Worm (Caenorhabditis elegans) whole organism, L2 larva: ENCODE measurements around the gene srbc-34.

Experiments used
- Y55F3AM.14 ChIP-seq: fragments of 200-800 bp; sonication (Bioruptor generic); optimal IDR thresholded peaks from 2 replicates; lab custom pipeline; 2018; ENCODE audit warnings: mild to moderate bottlenecking, missing genetic modification characterization, missing compliant biosample characterization
- ama-1 ChIP-seq: fragments of 150-350 bp; optimal IDR thresholded peaks from 2 replicates; lab custom pipeline; 2018; ENCODE audit warnings: inconsistent platforms
- egl-27 ChIP-seq: sonication (generic microtip); optimal IDR thresholded peaks from 3 replicates; lab custom pipeline; 2017; ENCODE audit warnings: missing biosample characterization, missing genetic modification reagents, missing genetic modification characterization
- lin-11 ChIP-seq: fragments of 150-350 bp; sonication (generic microtip); optimal IDR thresholded peaks from 2 replicates; lab custom pipeline; 2014; ENCODE audit warnings: missing biosample characterization, missing genetic modification characterization, inconsistent platforms, mixed read lengths
- lin-39 ChIP-seq: fragments of 150-350 bp; optimal IDR thresholded peaks from 2 replicates; lab custom pipeline; 2014; ENCODE audit warnings: missing biosample characterization, missing genetic modification reagents, missing genetic modification characterization
- lsy-2 ChIP-seq, 2 experiments: fragments of 150-350 bp in 1 of 2; sonication (generic microtip) in 1 of 2; optimal IDR thresholded peaks; 2 replicates each; lab custom pipeline; 2014 to 2017; ENCODE audit warnings: missing biosample characterization in 2 of 2, missing genetic modification characterization in 2 of 2
- mdl-1 ChIP-seq, 2 experiments: fragments of 150-350 bp in 1 of 2; sonication (generic microtip) in 1 of 2; optimal IDR thresholded peaks; 2 replicates each; lab custom pipeline; 2017; ENCODE audit warnings: missing biosample characterization in 2 of 2, missing genetic modification characterization in 2 of 2
- nhr-11 ChIP-seq: fragments of 150-350 bp; optimal IDR thresholded peaks from 2 replicates; lab custom pipeline; 2014; ENCODE audit warnings: missing biosample characterization, missing genetic modification characterization
- nhr-237 ChIP-seq: fragments of 150-350 bp; optimal IDR thresholded peaks from 2 replicates; lab custom pipeline; 2014; ENCODE audit warnings: missing biosample characterization, missing genetic modification characterization
- unc-62 ChIP-seq: fragments of 150-350 bp; optimal IDR thresholded peaks from 2 replicates; lab custom pipeline; 2014; ENCODE audit warnings: missing biosample characterization, missing genetic modification reagents, missing genetic modification characterization
- zag-1 ChIP-seq: fragments of 150-350 bp; optimal IDR thresholded peaks from 2 replicates; lab custom pipeline; 2014; ENCODE audit warnings: missing biosample characterization, missing genetic modification characterization

ce11 chrV:20237429-20237828, 31.3 kb downstream of the srbc-34 start, which contains the start of gene sld-5:
- no peak for TF ChIP-seq lin-39
- no peak for TF ChIP-seq lin-11 (tag; lab: Kevin White, UChicago)
- TF ChIP-seq unc-62 (GFP tag; lab: Kevin White, UChicago) = no peak
- TF ChIP-seq ama-1 (lab: Kevin White, UChicago) = no peak
- no peak for TF ChIP-seq egl-27 (tag; lab: Kevin White, UChicago)
- no peak for TF ChIP-seq zag-1
- TF ChIP-seq lsy-2 (tag; optimal IDR thresholded peaks at IDR 0.05; lab: Kevin White, UChicago) = no peak
- TF ChIP-seq mdl-1 (tag; optimal IDR thresholded peaks at IDR 0.05; lab: Kevin White, UChicago) = no peak
- no peak for TF ChIP-seq nhr-237
- no peak for TF ChIP-seq nhr-11 (tag; lab: Kevin White, UChicago)
- TF ChIP-seq Y55F3AM.14 = no peak
